Worm (Caenorhabditis elegans) whole organism, L4/young adult: Measurements from ENCODE around the gene rpt-1.

Experiments
- W03F9.2 ChIP-seq: fragments of 150-350 bp; optimal IDR thresholded peaks from 2 replicates; lab custom pipeline; 2014; ENCODE audit warnings: missing biosample characterization, missing genetic modification characterization
- dao-5 ChIP-seq: sonication (generic microtip); optimal IDR thresholded peaks from 2 replicates; lab custom pipeline; 2016; ENCODE audit warnings: missing genotype, missing genetic modification characterization, moderate library complexity, missing compliant biosample characterization
- him-1 ChIP-seq: sonication (generic microtip); optimal IDR thresholded peaks from 2 replicates; lab custom pipeline; 2016; ENCODE audit warnings: missing genotype, missing genetic modification reagents, missing genetic modification characterization, missing compliant biosample characterization

Gene rpt-1

ce11 chrV:11997403-11997802 lies 15.2 kb upstream of the rpt-1 start:
- TF ChIP-seq him-1 = no peak
- no peak for TF ChIP-seq dao-5
- no peak for TF ChIP-seq W03F9.2 (tag; lab: Kevin White, UChicago)

ce11 chrV:11995862-11996261 lies 13.7 kb upstream of the rpt-1 start, which contains the start of gene C52E4.12:
Gene C52E4.12 (plus strand): TSS chrV:11996162.
- no peak for TF ChIP-seq W03F9.2 (tag; lab: Kevin White, UChicago)

DNA sequence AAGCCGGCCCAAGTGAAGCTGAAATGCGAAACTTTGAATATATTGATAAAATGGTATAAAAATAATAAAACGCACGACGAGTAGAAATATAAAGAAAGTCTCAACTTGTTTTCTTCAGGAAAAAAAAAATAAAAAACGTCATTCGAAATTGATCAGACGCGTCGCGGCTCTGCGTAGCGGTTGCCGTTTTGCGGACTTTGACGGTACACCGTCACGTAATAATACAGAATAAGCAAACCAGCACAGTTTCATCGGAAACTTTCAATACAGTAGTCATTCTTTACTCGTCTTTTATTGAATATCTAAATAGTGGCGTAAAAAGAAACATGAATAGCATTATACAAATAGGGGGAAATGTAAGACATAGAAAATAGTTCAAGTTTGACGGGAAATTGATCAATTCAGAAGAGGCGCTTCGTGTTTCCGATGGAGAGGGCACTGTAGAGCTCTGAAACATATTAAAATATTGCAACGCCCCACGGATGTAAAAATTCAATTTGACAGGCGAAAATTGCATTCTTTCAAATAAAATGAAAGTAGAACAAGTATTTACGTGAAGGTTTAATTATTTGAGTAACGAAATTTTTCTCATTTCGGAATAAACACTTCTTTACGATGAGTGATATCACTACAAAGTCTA lies 11.6 kb upstream of the rpt-1 start, which contains the start of the genes cyl-1 and C52E4.7:
TSS of gene cyl-1 (minus strand) at position 18 of the 640 bp plus-strand sequence.
TSS of gene C52E4.7 (plus strand) at position 590 of the 640 bp plus-strand sequence.
- TF ChIP-seq him-1 = no peak
- TF ChIP-seq W03F9.2 (tag; lab: Kevin White, UChicago) = peak; percentile 51

- TF ChIP-seq W03F9.2 (tag; lab: Kevin White, UChicago) (no peak), dao-5 (no peak), him-1 (no peak)
Observed at ce11 chrV:11990511-11991127, 8.4 kb upstream of the rpt-1 start.

DNA sequence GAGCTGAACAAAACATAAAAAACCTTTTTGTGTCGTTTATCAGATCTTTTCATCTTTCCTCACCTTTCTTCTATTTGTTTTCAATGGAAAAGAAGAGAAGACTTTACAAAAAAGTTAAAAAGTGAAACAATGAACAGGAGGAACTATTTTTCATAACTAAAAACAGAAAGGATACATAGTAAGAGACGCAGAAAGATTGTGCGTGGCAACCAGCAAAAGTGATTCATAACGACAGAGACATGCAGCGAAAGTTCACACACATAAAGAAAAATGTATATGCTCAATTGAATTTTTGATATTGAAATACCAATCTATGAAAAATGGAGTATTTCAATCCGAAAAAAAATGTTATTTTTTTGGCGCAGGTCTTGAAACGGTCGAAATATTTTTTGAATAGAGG lies 7.7 kb upstream of the rpt-1 start:
- TF ChIP-seq dao-5 (no peak), him-1 (no peak), W03F9.2 (tag; lab: Kevin White, UChicago) (no peak)

ce11 chrV:11986078-11986869 lies 4.1 kb upstream of the rpt-1 start:
- TF ChIP-seq dao-5 (no peak), W03F9.2 (tag; lab: Kevin White, UChicago) (no peak), him-1 (no peak)

DNA sequence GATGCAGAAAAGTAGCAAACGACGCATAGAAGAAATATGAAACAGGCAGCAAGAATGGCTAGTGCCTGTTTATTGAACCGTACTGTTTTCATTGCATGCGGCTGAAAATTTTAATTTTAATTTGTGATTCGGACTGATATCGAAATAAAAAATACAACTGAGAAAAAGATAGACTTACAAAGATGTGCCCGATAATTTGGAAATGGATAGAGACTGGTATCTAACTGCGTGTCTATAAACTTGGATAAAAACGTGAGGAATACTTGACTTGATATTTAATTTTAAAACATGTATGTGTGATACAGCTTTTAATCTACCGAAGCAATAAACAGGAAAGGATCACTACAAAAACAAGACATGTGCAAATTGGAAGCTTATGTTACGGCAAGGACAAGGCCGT lies 3.2 kb upstream of the rpt-1 start, which contains the start of gene mans-2:
TSS of gene mans-2 (minus strand) at position 101 of the 400 bp plus-strand sequence.
- TF ChIP-seq W03F9.2 (tag; lab: Kevin White, UChicago) (no peak), dao-5 (no peak), him-1 (no peak)

DNA sequence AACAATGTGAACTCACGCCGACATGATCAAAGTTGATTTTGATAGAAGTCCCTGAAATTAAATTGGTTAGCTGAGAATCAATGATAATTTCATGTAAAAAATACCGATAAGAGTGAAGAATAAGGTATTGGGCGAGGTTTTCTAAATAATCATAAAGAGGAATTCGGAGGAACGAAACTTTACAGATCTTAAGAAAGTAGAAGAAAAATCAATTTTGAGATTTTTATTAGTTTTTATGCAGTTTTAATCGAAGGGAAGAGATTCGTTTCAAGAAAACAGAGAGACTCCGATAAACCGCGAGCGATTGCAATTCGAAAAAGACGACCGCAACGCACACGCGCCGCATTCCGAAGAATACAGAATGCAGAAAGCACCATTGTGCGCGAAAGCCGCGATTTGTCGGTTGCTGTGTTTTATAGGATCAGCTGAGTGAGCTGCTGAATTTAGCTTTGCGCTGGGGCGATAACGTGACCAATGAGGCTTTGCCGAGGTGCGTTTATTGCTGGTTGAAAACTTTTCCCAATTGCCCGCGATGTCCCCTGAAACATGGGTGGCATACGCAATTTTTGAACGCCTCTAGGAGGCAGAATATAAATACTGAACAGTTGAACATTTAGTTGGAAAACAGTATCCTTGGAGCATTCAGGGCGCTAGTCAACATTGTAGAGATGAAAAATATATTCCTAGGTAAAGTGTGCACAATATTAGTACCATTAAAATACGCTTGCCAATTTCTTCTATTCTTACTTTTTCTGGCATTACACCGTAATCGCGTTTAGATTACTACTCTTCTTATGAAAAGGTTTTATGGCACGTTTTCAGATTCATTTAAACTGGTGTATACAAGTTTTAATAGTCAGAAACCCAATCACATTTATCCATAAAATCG lies 2.3 kb downstream of the rpt-1 start, which contains the start of gene snr-4:
TSS of gene snr-4 (minus strand) at position 51 of the 889 bp plus-strand sequence.
- TF ChIP-seq dao-5 = peak; percentile 78
- peak; percentile 57 for TF ChIP-seq W03F9.2 (tag; lab: Kevin White, UChicago)
- TF ChIP-seq him-1 = peak; percentile 91

DNA sequence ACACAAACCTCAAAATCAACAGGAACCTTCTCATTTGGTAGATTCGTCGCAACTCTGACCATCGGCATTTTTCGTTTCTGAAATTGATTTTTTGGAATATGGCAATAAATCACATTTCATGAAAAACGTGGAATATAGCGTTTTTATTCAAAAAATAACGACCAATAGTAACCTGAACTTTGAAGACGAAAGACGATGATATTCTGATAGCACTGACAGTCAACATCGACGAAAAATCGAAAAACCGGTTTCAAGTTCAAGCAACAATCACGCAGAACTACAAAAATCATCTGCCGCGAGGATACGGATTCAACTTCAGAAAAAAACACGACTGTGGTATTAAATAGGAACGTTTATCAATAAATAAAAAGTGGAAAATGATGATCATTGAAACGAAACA lies 4.0 kb downstream of the rpt-1 start, which contains the start of gene mif-2:
TSS of gene mif-2 (minus strand) at position 281 of the 400 bp plus-strand sequence.
- no peak for TF ChIP-seq W03F9.2 (tag; lab: Kevin White, UChicago)
- TF ChIP-seq him-1 = no peak
- no peak for TF ChIP-seq dao-5

DNA sequence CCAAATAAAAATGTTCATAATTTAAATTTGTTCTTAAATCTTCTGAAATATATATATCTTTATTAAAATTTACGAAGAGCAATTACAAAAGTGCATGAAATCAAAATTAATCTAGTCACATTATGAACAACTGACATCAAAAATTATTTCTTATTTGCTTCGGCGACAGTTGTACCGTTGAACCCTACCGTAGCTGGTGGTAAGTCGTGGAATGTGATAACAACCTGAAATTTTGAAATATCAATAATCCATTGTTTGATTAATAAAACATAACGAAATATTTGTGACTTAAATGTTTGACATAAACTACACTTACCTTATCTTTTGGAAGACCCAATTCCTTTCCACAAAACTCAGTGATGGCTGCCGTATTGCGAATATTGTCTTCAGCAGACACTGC lies 5.5 kb downstream of the rpt-1 start:
- TF ChIP-seq dao-5 (no peak), him-1 (no peak), W03F9.2 (tag; lab: Kevin White, UChicago) (no peak)

- TF ChIP-seq dao-5 (no peak), him-1 (no peak), W03F9.2 (tag; lab: Kevin White, UChicago) (no peak)
Observed at ce11 chrV:11975233-11975632, 7.0 kb downstream of the rpt-1 start, which contains the start of gene cpr-1. Gene cpr-1 (plus strand): TSS chrV:11975551.

ce11 chrV:11964723-11965122 lies 17.5 kb downstream of the rpt-1 start, which contains the start of gene F58H1.7:
Gene F58H1.7 (minus strand): TSS chrV:11964823.
- TF ChIP-seq dao-5 (no peak), W03F9.2 (tag; lab: Kevin White, UChicago) (no peak), him-1 (no peak)

ce11 chrV:11960831-11961190 lies 21.4 kb downstream of the rpt-1 start:
- TF ChIP-seq dao-5 (no peak), him-1 (no peak), W03F9.2 (tag; lab: Kevin White, UChicago) (no peak)
